Worm (Caenorhabditis elegans): ENCODE measurements around the gene C49F8.1.

Gene C49F8.1

DNA sequence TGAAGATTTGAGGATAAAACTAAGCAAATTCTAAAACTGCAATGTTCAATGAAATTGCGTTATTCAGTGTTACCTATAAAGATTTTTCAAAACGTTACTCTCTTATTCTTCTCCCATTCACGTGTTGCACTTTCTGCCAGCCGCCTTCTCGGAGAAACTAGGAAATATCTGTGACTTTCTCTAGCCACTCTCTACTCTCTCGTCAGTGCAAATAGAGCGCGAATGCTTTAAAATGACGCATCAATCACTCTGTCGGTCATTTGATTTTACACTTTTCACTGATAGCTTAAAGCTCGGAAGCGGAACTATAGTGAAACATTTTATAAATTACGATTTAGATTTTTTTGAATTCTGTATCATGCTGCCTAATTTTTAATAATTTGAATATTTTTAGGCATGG is 35.9 kb downstream of the C49F8.1 start (continued):
- TF ChIP-seq nfya-1 (tag; optimal IDR thresholded peaks at IDR 0.05; ENCODE audit: borderline replicate concordance, insufficient read depth): no peak
- peak; percentile 63 for TF ChIP-seq nhr-80 (tag; optimal IDR thresholded peaks at IDR 0.05)
- TF ChIP-seq ets-4 (GFP tag; optimal IDR thresholded peaks at IDR 0.05): no peak
- TF ChIP-seq ztf-28 (GFP tag; IDR thresholded peaks at IDR 0.05): no peak
- TF ChIP-seq C06A6.2 (GFP tag; conservative IDR thresholded peaks at IDR 0.05): no peak
- TF ChIP-seq lin-40 (tag; optimal IDR thresholded peaks at IDR 0.05): peak; percentile 45
- TF ChIP-seq Y53G8AR.9 (GFP tag; conservative IDR thresholded peaks at IDR 0.05): no peak
- TF ChIP-seq nhr-120 (GFP tag; IDR thresholded peaks at IDR 0.05): no peak
- TF ChIP-seq snpc-3.4 (tag; optimal IDR thresholded peaks at IDR 0.05): no peak
- no peak for TF ChIP-seq cebp-2 (GFP tag; IDR thresholded peaks at IDR 0.05)
- TF ChIP-seq tbx-9 (tag; optimal IDR thresholded peaks at IDR 0.05; ENCODE audit: borderline replicate concordance): no peak
- no peak for TF ChIP-seq ztf-18 (tag; optimal IDR thresholded peaks at IDR 0.05)
- TF ChIP-seq dpl-1 (GFP tag; optimal IDR thresholded peaks at IDR 0.05): no peak
- no peak for TF ChIP-seq B0019.2 (GFP tag; conservative IDR thresholded peaks at IDR 0.05)
- no peak for TF ChIP-seq mel-28 (tag; optimal IDR thresholded peaks at IDR 0.05; ENCODE audit: borderline replicate concordance)
- no peak for TF ChIP-seq ceh-100 (GFP tag; IDR thresholded peaks at IDR 0.05)
- no peak for TF ChIP-seq mxl-1 (tag; optimal IDR thresholded peaks at IDR 0.05)
- TF ChIP-seq tlf-1 (GFP tag; optimal IDR thresholded peaks at IDR 0.05): no peak
- TF ChIP-seq snpc-1.3 (tag; optimal IDR thresholded peaks at IDR 0.05; ENCODE audit: insufficient read depth): no peak
- TF ChIP-seq lag-1 (GFP tag; IDR thresholded peaks at IDR 0.05): no peak
- TF ChIP-seq ekl-4 (GFP tag; IDR thresholded peaks at IDR 0.05): 0 out of 2 replicates have a peak, but pooled peaks have one; percentile 13
- TF ChIP-seq zim-3 (tag; optimal IDR thresholded peaks at IDR 0.05): no peak
- TF ChIP-seq attf-3 (GFP tag; conservative IDR thresholded peaks at IDR 0.05): no peak
- TF ChIP-seq Y56A3A.18 (GFP tag; IDR thresholded peaks at IDR 0.05): no peak
- no peak for TF ChIP-seq attf-6 (GFP tag; IDR thresholded peaks at IDR 0.05)
- no peak for TF ChIP-seq madf-8 (GFP tag; conservative IDR thresholded peaks at IDR 0.05)
- TF ChIP-seq lsl-1 (GFP tag; optimal IDR thresholded peaks at IDR 0.05): no peak
- TF ChIP-seq fkh-3 (tag; optimal IDR thresholded peaks at IDR 0.05): no peak
- no peak for TF ChIP-seq him-1 (tag; optimal IDR thresholded peaks at IDR 0.05)
- TF ChIP-seq K11D2.4 (GFP tag; IDR thresholded peaks at IDR 0.05): 0 out of 2 replicates have a peak, but pooled peaks have one; percentile 32
- no peak for TF ChIP-seq aptf-3 (GFP tag; IDR thresholded peaks at IDR 0.05)
- TF ChIP-seq ceh-40 (GFP tag; IDR thresholded peaks at IDR 0.05): no peak
- TF ChIP-seq lin-26 (GFP tag; IDR thresholded peaks at IDR 0.05): no peak
- peak; percentile 67 for TF ChIP-seq hmg-1.2 (GFP tag; IDR thresholded peaks at IDR 0.05)
- no peak for TF ChIP-seq lir-1 (GFP tag; conservative IDR thresholded peaks at IDR 0.05)
- no peak for TF ChIP-seq nhr-90 (tag; optimal IDR thresholded peaks at IDR 0.05)
- no peak for TF ChIP-seq lsy-27 (tag; optimal IDR thresholded peaks at IDR 0.05; ENCODE audit: borderline replicate concordance, insufficient read depth)
- no peak for TF ChIP-seq nhr-179 (tag; optimal IDR thresholded peaks at IDR 0.05)
- TF ChIP-seq ceh-91 (GFP tag; IDR thresholded peaks at IDR 0.05): no peak
- no peak for TF ChIP-seq Y53F4B.3 (GFP tag; IDR thresholded peaks at IDR 0.05)
- no peak for TF ChIP-seq lin-54 (GFP tag; optimal IDR thresholded peaks at IDR 0.05)
- TF ChIP-seq cebp-1 (GFP tag; IDR thresholded peaks at IDR 0.05): no peak
- peak; percentile 52 for TF ChIP-seq cebp-1 (tag; optimal IDR thresholded peaks at IDR 0.05)
- TF ChIP-seq hlh-12 (tag; optimal IDR thresholded peaks at IDR 0.05): no peak
- TF ChIP-seq let-607 (tag; optimal IDR thresholded peaks at IDR 0.05): no peak
- no peak for TF ChIP-seq xnd-1 (tag; optimal IDR thresholded peaks at IDR 0.05)
- TF ChIP-seq die-1 (tag; optimal IDR thresholded peaks at IDR 0.05): no peak
- no peak for TF ChIP-seq repo-1 (tag; optimal IDR thresholded peaks at IDR 0.05)
- TF ChIP-seq pbrm-1 (GFP tag; IDR thresholded peaks at IDR 0.05): no peak

Data from whole organism, young adult.